Worm (Caenorhabditis elegans) whole organism, L1 larva: ENCODE results near the gene Y48A6C.4.

Experiments used
- alr-1 ChIP-seq: fragments of 200-800 bp; sonication (Bioruptor generic); optimal IDR thresholded peaks from 2 replicates; lab custom pipeline; 2018; ENCODE audit warnings: borderline replicate concordance, mild to moderate bottlenecking, missing genetic modification characterization, missing compliant biosample characterization
- dpl-1 ChIP-seq, 3 experiments: fragments of 150-350 bp in 2 of 3; sonication (generic microtip) in 1 of 3; optimal IDR thresholded peaks; 2 replicates each; lab custom pipeline; 2014 to 2017; ENCODE audit warnings: missing biosample characterization in 3 of 3, missing genetic modification characterization in 3 of 3, missing genetic modification reagents in 3 of 3
- egl-27 ChIP-seq, 2 experiments: fragments of 150-350 bp in 1 of 2; sonication (generic microtip); optimal IDR thresholded peaks; 3 replicates each; lab custom pipeline; 2017 to 2018; ENCODE audit warnings: missing biosample characterization in 2 of 2, missing genetic modification characterization in 2 of 2, missing genetic modification reagents in 2 of 2
- lin-35 ChIP-seq, 2 experiments: fragments of 150-350 bp; optimal IDR thresholded peaks; 2 replicates each; lab custom pipeline; 2014; ENCODE audit warnings: missing biosample characterization in 2 of 2, missing genetic modification characterization in 2 of 2, missing genetic modification reagents in 2 of 2
- lin-39 ChIP-seq: fragments of 150-350 bp; optimal IDR thresholded peaks from 2 replicates; lab custom pipeline; 2014; ENCODE audit warnings: missing biosample characterization, missing genetic modification reagents, missing genetic modification characterization
- nhr-20 ChIP-seq: sonication (generic microtip); optimal IDR thresholded peaks from 2 replicates; lab custom pipeline; 2016; ENCODE audit warnings: mild to moderate bottlenecking, missing genetic modification characterization, missing compliant biosample characterization
- pqm-1 ChIP-seq: sonication (generic microtip); optimal IDR thresholded peaks from 3 replicates; lab custom pipeline; 2017; ENCODE audit warnings: missing biosample characterization, missing genetic modification characterization
- sup-37 ChIP-seq: fragments of 200-800 bp; sonication (Bioruptor generic); optimal IDR thresholded peaks from 2 replicates; lab custom pipeline; 2018; ENCODE audit warnings: mild to moderate bottlenecking, missing genetic modification characterization, missing compliant biosample characterization
- ztf-11 ChIP-seq, 2 experiments: sonication (generic microtip); optimal IDR thresholded peaks; 2 replicates each; lab custom pipeline; 2016 to 2017; ENCODE audit warnings: missing genetic modification characterization in 2 of 2, missing biosample characterization in 1 of 2, missing compliant biosample characterization in 1 of 2

- TF ChIP-seq lin-35 (GFP tag; optimal IDR thresholded peaks at IDR 0.05; lab: Kevin White, UChicago) (no peak), dpl-1 (GFP tag; optimal IDR thresholded peaks at IDR 0.05; lab: Kevin White, UChicago) (no peak), egl-27 (tag; optimal IDR thresholded peaks at IDR 0.05; lab: Kevin White, UChicago) (no peak), sup-37 (no peak), ztf-11 (tag; optimal IDR thresholded peaks at IDR 0.05; lab: Kevin White, UChicago) (no peak), pqm-1 (tag; lab: Kevin White, UChicago) (no peak), alr-1 (tag; lab: Kevin White, UChicago) (no peak), lin-39 (tag; lab: Kevin White, UChicago) (no peak), nhr-20 (no peak)
Measured at ce11 chrIII:11099864-11100263, 19.7 kb upstream of the Y48A6C.4 start, which contains the start of gene hmt-1.
